Worm (Caenorhabditis elegans): Measurements from ENCODE around the gene F14D7.3.

The F14D7.3 gene

ce11 chrV:14336655-14337054, 40.1 kb downstream of the F14D7.3 start, which contains the start of gene srm-6:
Gene srm-6, plus strand, starts transcription at chrV:14336955.
- TF ChIP-seq W03F9.2 (tag; optimal IDR thresholded peaks at IDR 0.05) (no peak), dao-5 (tag; optimal IDR thresholded peaks at IDR 0.05) (no peak), him-1 (tag; optimal IDR thresholded peaks at IDR 0.05) (no peak)

ce11 chrV:14341672-14342071, 45.1 kb downstream of the F14D7.3 start, which contains the start of gene F47B8.10:
Gene F47B8.10, plus strand, starts transcription at chrV:14341972.
- TF ChIP-seq dao-5 (tag; optimal IDR thresholded peaks at IDR 0.05): no peak
- no peak for TF ChIP-seq W03F9.2 (tag; optimal IDR thresholded peaks at IDR 0.05)
- no peak for TF ChIP-seq him-1 (tag; optimal IDR thresholded peaks at IDR 0.05)
